Fruit fly (Drosophila melanogaster): ENCODE results near the gene Traf6.

Gene Traf6

dm6 chrX:8202724-8203362, 45.7 kb upstream of the Traf6 start (continued):
- TF ChIP-seq CG2129 (GFP tag; IDR thresholded peaks at IDR 0.05; ENCODE audit: partially characterized antibody) (no peak), CG4854 (GFP tag; optimal IDR thresholded peaks at IDR 0.05) (no peak), CG1233 (GFP tag; optimal IDR thresholded peaks at IDR 0.05) (no peak), insv (GFP tag; optimal IDR thresholded peaks at IDR 0.05) (no peak), nerfin-2 (GFP tag; IDR thresholded peaks at IDR 0.05; ENCODE audit: partially characterized antibody) (no peak), CG8924 (tag; optimal IDR thresholded peaks at IDR 0.05) (peak; percentile 18), jumu (GFP tag; optimal IDR thresholded peaks at IDR 0.05) (no peak), Lpt (GFP tag; optimal IDR thresholded peaks at IDR 0.05) (no peak), Ssrp (tag; optimal IDR thresholded peaks at IDR 0.05) (no peak), CG7372 (GFP tag; IDR thresholded peaks at IDR 0.05) (no peak), H2.0 (GFP tag; IDR thresholded peaks at IDR 0.05) (0 out of 2 replicates have a peak, but pooled peaks have one; percentile 12), HmgZ (tag; optimal IDR thresholded peaks at IDR 0.05) (no peak), Sry-δ (GFP tag; optimal IDR thresholded peaks at IDR 0.05) (no peak), Pdp1 (GFP tag; optimal IDR thresholded peaks at IDR 0.05) (peak in 1 of 2 experiments; percentile 21), schlank (tag; optimal IDR thresholded peaks at IDR 0.05) (no peak), CG11093 (GFP tag; IDR thresholded peaks at IDR 0.05) (no peak), CG17829 (tag; optimal IDR thresholded peaks at IDR 0.05) (no peak), CG6765 (GFP tag; optimal IDR thresholded peaks at IDR 0.05) (peak; percentile 4), CHES-1-like (GFP tag; optimal IDR thresholded peaks at IDR 0.05) (no peak), CG17612 (GFP tag; IDR thresholded peaks at IDR 0.05) (no peak), exex (tag; optimal IDR thresholded peaks at IDR 0.05) (no peak), Dll (GFP tag; IDR thresholded peaks at IDR 0.05; ENCODE audit: partially characterized antibody) (no peak), CG15269 (tag; optimal IDR thresholded peaks at IDR 0.05) (peak; percentile 19), CG2202 (tag; optimal IDR thresholded peaks at IDR 0.05) (no peak), Bdp1 (GFP tag; optimal IDR thresholded peaks at IDR 0.05) (no peak), vvl (GFP tag; IDR thresholded peaks at IDR 0.05) (peak; percentile 10; the same call in 1 of the 2 replicates), ham (GFP tag; IDR thresholded peaks at IDR 0.05) (no peak), CG13775 (GFP tag; optimal IDR thresholded peaks at IDR 0.05) (peak; percentile 14), Asciz (GFP tag; optimal IDR thresholded peaks at IDR 0.05) (no peak)

dm6 chrX:8198935-8199580, 41.9 kb upstream of the Traf6 start:
- no peak for TF ChIP-seq gem (tag; optimal IDR thresholded peaks at IDR 0.05)
- no peak for TF ChIP-seq dan (GFP tag; IDR thresholded peaks at IDR 0.05)
- TF ChIP-seq ATbp (GFP tag; optimal IDR thresholded peaks at IDR 0.05), result peak; percentile 11
- no peak for TF ChIP-seq esg (GFP tag; conservative IDR thresholded peaks at IDR 0.05)
- TF ChIP-seq ems (GFP tag; optimal IDR thresholded peaks at IDR 0.05), result no peak
- TF ChIP-seq zfh1 (GFP tag; IDR thresholded peaks at IDR 0.05), result no peak
- peak; percentile 74 for TF ChIP-seq CG10543 (GFP tag; optimal IDR thresholded peaks at IDR 0.05)
- TF ChIP-seq CG1602 (GFP tag; optimal IDR thresholded peaks at IDR 0.05), result no peak
- TF ChIP-seq sug (tag; optimal IDR thresholded peaks at IDR 0.05), result peak; percentile 88
- no peak for TF ChIP-seq Kr (GFP tag; optimal IDR thresholded peaks at IDR 0.05)
- TF ChIP-seq CG4707 (GFP tag; optimal IDR thresholded peaks at IDR 0.05), result no peak
- no peak for TF ChIP-seq TFAM (GFP tag; optimal IDR thresholded peaks at IDR 0.05)
- no peak for TF ChIP-seq trh (GFP tag; optimal IDR thresholded peaks at IDR 0.05)
- TF ChIP-seq CG6175 (GFP tag; IDR thresholded peaks at IDR 0.05), result no peak
- no peak for TF ChIP-seq CG7357 (GFP tag; IDR thresholded peaks at IDR 0.05)
- no peak for TF ChIP-seq corto (GFP tag; optimal IDR thresholded peaks at IDR 0.05)
- TF ChIP-seq Blimp-1 (GFP tag; optimal IDR thresholded peaks at IDR 0.05), result peak; percentile 14
- no peak for TF ChIP-seq fd3F (GFP tag; optimal IDR thresholded peaks at IDR 0.05)
- TF ChIP-seq NC2α (GFP tag; optimal IDR thresholded peaks at IDR 0.05), result no peak
- no peak for TF ChIP-seq BEAF-32 (GFP tag; optimal IDR thresholded peaks at IDR 0.05)
- TF ChIP-seq caup (GFP tag; optimal IDR thresholded peaks at IDR 0.05; ENCODE audit: severe bottlenecking), result peak; percentile 37

Measured in whole organism, embryonic.